Worm (Caenorhabditis elegans) whole organism, L1 larva: Measurements from ENCODE around the gene F44B9.9.
A peak's percentile ranks its signal among the peaks of the same experiment; 100 is the strongest.

Experiments
- C04F5.9 ChIP-seq: sonication (generic microtip); optimal IDR thresholded peaks from 2 replicates; lab custom pipeline; 2016; ENCODE audit warnings: missing genetic modification characterization, missing compliant biosample characterization
- C16A3.4 ChIP-seq: fragments of 150-350 bp; optimal IDR thresholded peaks from 2 replicates; lab custom pipeline; 2014; ENCODE audit warnings: missing biosample characterization, missing genetic modification characterization
- alr-1 ChIP-seq: fragments of 200-800 bp; sonication (Bioruptor generic); optimal IDR thresholded peaks from 2 replicates; lab custom pipeline; 2018; ENCODE audit warnings: borderline replicate concordance, mild to moderate bottlenecking, missing genetic modification characterization, missing compliant biosample characterization
- aly-2 ChIP-seq: fragments of 150-350 bp; optimal IDR thresholded peaks from 2 replicates; lab custom pipeline; 2014; ENCODE audit warnings: missing biosample characterization, missing genetic modification characterization
- ceh-8 ChIP-seq: fragments of 200-800 bp; sonication (Bioruptor generic); optimal IDR thresholded peaks from 2 replicates; lab custom pipeline; 2018; ENCODE audit warnings: mild to moderate bottlenecking, missing genetic modification characterization, moderate library complexity, missing compliant biosample characterization
- ceh-82 ChIP-seq, 3 experiments: fragments of 150-350 bp in 1 of 3; sonication (generic microtip) in 2 of 3; optimal IDR thresholded peaks; 2 replicates each; lab custom pipeline; 2014 to 2017; ENCODE audit warnings: missing biosample characterization in 3 of 3, missing genetic modification characterization in 3 of 3
- ceh-88 ChIP-seq: fragments of 200-800 bp; sonication (Bioruptor generic); IDR thresholded peaks from 2 replicates; pipeline ENCODE4 v1.3.6; 2022; ENCODE audit warnings: missing genetic modification characterization, missing compliant biosample characterization
- ces-1 ChIP-seq: fragments of 150-350 bp; optimal IDR thresholded peaks from 2 replicates; lab custom pipeline; 2014; ENCODE audit warnings: missing biosample characterization, missing genetic modification reagents, missing genetic modification characterization
- dpl-1 ChIP-seq, 3 experiments: fragments of 150-350 bp in 2 of 3; sonication (generic microtip) in 1 of 3; optimal IDR thresholded peaks; 2 replicates each; lab custom pipeline; 2014 to 2017; ENCODE audit warnings: missing biosample characterization in 3 of 3, missing genetic modification characterization in 3 of 3, missing genetic modification reagents in 3 of 3
- dsc-1 ChIP-seq: sonication (generic microtip); optimal IDR thresholded peaks from 2 replicates; lab custom pipeline; 2016; ENCODE audit warnings: mild to moderate bottlenecking, missing genetic modification characterization, missing compliant biosample characterization
- efl-1 ChIP-seq, 4 experiments: fragments of 150-350 bp; optimal IDR thresholded peaks in 3 of 4; peaks in 1 of 4; 1 replicate in 1 of 4; 2 replicates in 3 of 4; lab custom pipeline; 2014; ENCODE audit warnings: missing biosample characterization in 2 of 4, missing genetic modification characterization in 2 of 4, missing genetic modification reagents in 2 of 4
- efl-3 ChIP-seq: fragments of 200-800 bp; sonication (Bioruptor generic); optimal IDR thresholded peaks from 2 replicates; lab custom pipeline; 2018; ENCODE audit warnings: mild to moderate bottlenecking, missing genetic modification characterization, missing compliant biosample characterization
- egl-13 ChIP-seq: sonication (generic microtip); optimal IDR thresholded peaks from 2 replicates; lab custom pipeline; 2016; ENCODE audit warnings: missing genotype, missing genetic modification reagents, missing genetic modification characterization, missing compliant biosample characterization
- egl-27 ChIP-seq, 2 experiments: fragments of 150-350 bp in 1 of 2; sonication (generic microtip); optimal IDR thresholded peaks; 3 replicates each; lab custom pipeline; 2017 to 2018; ENCODE audit warnings: missing biosample characterization in 2 of 2, missing genetic modification characterization in 2 of 2, missing genetic modification reagents in 2 of 2
- fkh-10 ChIP-seq: sonication (generic microtip); optimal IDR thresholded peaks from 2 replicates; lab custom pipeline; 2017; ENCODE audit warnings: missing biosample characterization, missing genetic modification reagents, missing genetic modification characterization
- fkh-8 ChIP-seq: sonication (generic microtip); optimal IDR thresholded peaks from 2 replicates; lab custom pipeline; 2016; ENCODE audit warnings: mild to moderate bottlenecking, missing genetic modification characterization, missing compliant biosample characterization
- grh-1 ChIP-seq: fragments of 200-800 bp; sonication (Bioruptor generic); IDR thresholded peaks from 2 replicates; pipeline ENCODE4 v1.3.6; 2022; ENCODE audit warnings: missing genetic modification reagents, missing genetic modification characterization, missing compliant biosample characterization
- hpl-2 ChIP-seq: fragments of 150-350 bp; optimal IDR thresholded peaks from 2 replicates; lab custom pipeline; 2014; ENCODE audit warnings: missing biosample characterization, missing genetic modification reagents, missing genetic modification characterization
- isw-1 ChIP-seq: fragments of 200-800 bp; sonication (Bioruptor generic); IDR thresholded peaks from 2 replicates; pipeline ENCODE4 v1.3.6; 2022; ENCODE audit warnings: missing genetic modification characterization, missing compliant biosample characterization
- jun-1 ChIP-seq: fragments of 150-350 bp; optimal IDR thresholded peaks from 2 replicates; lab custom pipeline; 2014; ENCODE audit warnings: missing biosample characterization, missing genetic modification reagents, missing genetic modification characterization
- lin-13 ChIP-seq: fragments of 150-350 bp; optimal IDR thresholded peaks from 2 replicates; lab custom pipeline; 2014; ENCODE audit warnings: missing biosample characterization, missing genetic modification reagents, missing genetic modification characterization
- lin-15B ChIP-seq: fragments of 150-350 bp; sonication (generic microtip); optimal IDR thresholded peaks from 3 replicates; lab custom pipeline; 2014; ENCODE audit warnings: missing biosample characterization, missing genetic modification characterization
- lin-35 ChIP-seq, 2 experiments: fragments of 150-350 bp; optimal IDR thresholded peaks; 2 replicates each; lab custom pipeline; 2014; ENCODE audit warnings: missing biosample characterization in 2 of 2, missing genetic modification characterization in 2 of 2, missing genetic modification reagents in 2 of 2
- lin-39 ChIP-seq: fragments of 150-350 bp; optimal IDR thresholded peaks from 2 replicates; lab custom pipeline; 2014; ENCODE audit warnings: missing biosample characterization, missing genetic modification reagents, missing genetic modification characterization
- lsy-2 ChIP-seq, 2 experiments: fragments of 150-350 bp; optimal IDR thresholded peaks; 2 replicates each; lab custom pipeline; 2014; ENCODE audit warnings: missing biosample characterization in 2 of 2, missing genetic modification characterization in 2 of 2
- mab-9 ChIP-seq: fragments of 200-800 bp; sonication (Bioruptor generic); IDR thresholded peaks from 2 replicates; pipeline ENCODE4 v1.3.6; 2022; ENCODE audit warnings: missing genetic modification reagents, missing genetic modification characterization, missing compliant biosample characterization
- mep-1 ChIP-seq: fragments of 150-350 bp; optimal IDR thresholded peaks from 2 replicates; lab custom pipeline; 2014; ENCODE audit warnings: missing biosample characterization, missing genetic modification characterization
- nhr-12 ChIP-seq: sonication (generic microtip); optimal IDR thresholded peaks from 2 replicates; lab custom pipeline; 2017; ENCODE audit warnings: missing biosample characterization, missing genetic modification characterization
- nhr-19 ChIP-seq: fragments of 200-800 bp; sonication (Bioruptor generic); conservative IDR thresholded peaks from 2 replicates; pipeline ENCODE4 v1.3.6; 2022; ENCODE audit warnings: missing genetic modification characterization, missing compliant biosample characterization
- nhr-28 ChIP-seq: fragments of 150-350 bp; optimal IDR thresholded peaks from 2 replicates; lab custom pipeline; 2014; ENCODE audit warnings: missing biosample characterization, missing genetic modification characterization
- nhr-71 ChIP-seq: sonication (generic microtip); optimal IDR thresholded peaks from 2 replicates; lab custom pipeline; 2016; ENCODE audit warnings: mild to moderate bottlenecking, missing genetic modification characterization, moderate library complexity, missing compliant biosample characterization
- nhr-76 ChIP-seq: sonication (generic microtip); optimal IDR thresholded peaks from 2 replicates; lab custom pipeline; 2017; ENCODE audit warnings: missing biosample characterization, missing genetic modification characterization
- pax-3 ChIP-seq: fragments of 200-800 bp; sonication (Bioruptor generic); optimal IDR thresholded peaks from 2 replicates; lab custom pipeline; 2018; ENCODE audit warnings: mild to moderate bottlenecking, missing genetic modification characterization, moderate library complexity, missing compliant biosample characterization
- snu-23 ChIP-seq: sonication (generic microtip); optimal IDR thresholded peaks from 2 replicates; lab custom pipeline; 2016; ENCODE audit warnings: missing genetic modification characterization, missing compliant biosample characterization
- sox-4 ChIP-seq: sonication (generic microtip); optimal IDR thresholded peaks from 2 replicates; lab custom pipeline; 2016; ENCODE audit warnings: missing genetic modification characterization, missing compliant biosample characterization
- sptf-1 ChIP-seq: fragments of 150-350 bp; optimal IDR thresholded peaks from 2 replicates; lab custom pipeline; 2014; ENCODE audit warnings: missing biosample characterization, missing genetic modification characterization
- sup-37 ChIP-seq: fragments of 200-800 bp; sonication (Bioruptor generic); optimal IDR thresholded peaks from 2 replicates; lab custom pipeline; 2018; ENCODE audit warnings: mild to moderate bottlenecking, missing genetic modification characterization, missing compliant biosample characterization
- swsn-7 ChIP-seq: sonication (generic microtip); optimal IDR thresholded peaks from 2 replicates; lab custom pipeline; 2016; ENCODE audit warnings: missing genetic modification characterization, missing compliant biosample characterization
- tlp-1 ChIP-seq: fragments of 150-350 bp; optimal IDR thresholded peaks from 2 replicates; lab custom pipeline; 2014; ENCODE audit warnings: missing biosample characterization, missing genetic modification characterization
- unc-130 ChIP-seq: fragments of 150-350 bp; optimal IDR thresholded peaks from 2 replicates; lab custom pipeline; 2017; ENCODE audit warnings: missing biosample characterization, missing genetic modification characterization, inconsistent platforms
- zag-1 ChIP-seq: fragments of 150-350 bp; optimal IDR thresholded peaks from 2 replicates; lab custom pipeline; 2014; ENCODE audit warnings: missing biosample characterization, missing genetic modification characterization
- ztf-11 ChIP-seq, 2 experiments: sonication (generic microtip); optimal IDR thresholded peaks; 2 replicates each; lab custom pipeline; 2016 to 2017; ENCODE audit warnings: missing genetic modification characterization in 2 of 2, missing biosample characterization in 1 of 2, missing compliant biosample characterization in 1 of 2
- ztf-4 ChIP-seq: fragments of 150-350 bp; optimal IDR thresholded peaks from 2 replicates; lab custom pipeline; 2014; ENCODE audit warnings: missing biosample characterization, missing genetic modification characterization

Gene F44B9.9

ce11 chrIII:8009769-8010168, 21.1 kb downstream of the F44B9.9 start, which contains the start of gene cit-1.1 (continued):
- TF ChIP-seq ces-1, result no peak
- TF ChIP-seq aly-2 (tag; lab: Kevin White, UChicago), result no peak
- TF ChIP-seq hpl-2 (GFP tag; lab: Kevin White, UChicago), result no peak
- TF ChIP-seq lin-13 (GFP tag; lab: Kevin White, UChicago), result no peak
- no peak for TF ChIP-seq tlp-1 (tag; lab: Kevin White, UChicago)
- TF ChIP-seq lin-39 (tag; lab: Kevin White, UChicago), result no peak
- TF ChIP-seq snu-23 (GFP tag; lab: Kevin White, UChicago), result no peak
- no peak for TF ChIP-seq egl-27 (tag; optimal IDR thresholded peaks at IDR 0.05; lab: Kevin White, UChicago)
- peak in 2 of 3 experiments; percentile 7 to 18 for TF ChIP-seq ceh-82 (tag; optimal IDR thresholded peaks at IDR 0.05; lab: Kevin White, UChicago)
- no peak for TF ChIP-seq nhr-19
- no peak for TF ChIP-seq pax-3
- no peak for TF ChIP-seq nhr-28 (tag; lab: Kevin White, UChicago)
- TF ChIP-seq dpl-1 (GFP tag; optimal IDR thresholded peaks at IDR 0.05; lab: Kevin White, UChicago), result peak in 2 of 3 experiments; percentile 33 to 49
- peak; percentile 37 to 52 for TF ChIP-seq efl-1 (optimal IDR thresholded peaks at IDR 0.05; lab: Kevin White, UChicago)
- TF ChIP-seq efl-1 (GFP tag; optimal IDR thresholded peaks at IDR 0.05 in 1 of 2; lab: Kevin White, UChicago), result peak in 1 of 2 experiments; percentile 44
- TF ChIP-seq swsn-7, result no peak
- TF ChIP-seq efl-3 (GFP tag; lab: Kevin White, UChicago), result no peak
- TF ChIP-seq ztf-11 (tag; optimal IDR thresholded peaks at IDR 0.05; lab: Kevin White, UChicago), result no peak
- no peak for TF ChIP-seq fkh-10 (GFP tag; lab: Kevin White, UChicago)
- no peak for TF ChIP-seq isw-1
- TF ChIP-seq unc-130, result no peak
- peak; percentile 37 for TF ChIP-seq C16A3.4 (tag; lab: Kevin White, UChicago)
- no peak for TF ChIP-seq alr-1 (tag; lab: Kevin White, UChicago)
- TF ChIP-seq C04F5.9 (tag; lab: Kevin White, UChicago), result no peak
- no peak for TF ChIP-seq nhr-71 (tag; lab: Kevin White, UChicago)

- no peak for TF ChIP-seq fkh-8 (tag; lab: Kevin White, UChicago)
- no peak for TF ChIP-seq egl-27 (tag; optimal IDR thresholded peaks at IDR 0.05; lab: Kevin White, UChicago)
- no peak for TF ChIP-seq tlp-1 (tag; lab: Kevin White, UChicago)
- no peak for TF ChIP-seq sptf-1 (tag; lab: Kevin White, UChicago)
- TF ChIP-seq ztf-4 (tag; lab: Kevin White, UChicago), result no peak
- no peak for TF ChIP-seq mab-9 (GFP tag; lab: Robert Waterston, UW)
- TF ChIP-seq ces-1, result no peak
- no peak for TF ChIP-seq alr-1 (tag; lab: Kevin White, UChicago)
- no peak for TF ChIP-seq jun-1
- TF ChIP-seq ceh-8 (GFP tag; lab: Kevin White, UChicago), result no peak
- TF ChIP-seq egl-13 (tag; lab: Kevin White, UChicago), result no peak
- TF ChIP-seq hpl-2 (GFP tag; lab: Kevin White, UChicago), result no peak
- no peak for TF ChIP-seq unc-130
- no peak for TF ChIP-seq grh-1
These were observed 26.8 kb downstream of the F44B9.9 start, which contains the start of gene C06G4.6 for ce11 chrIII:8004091-8004490. Gene C06G4.6 (plus strand): TSS chrIII:8004391.

- TF ChIP-seq nhr-12 (tag; lab: Kevin White, UChicago) (no peak), dsc-1 (tag; lab: Kevin White, UChicago) (peak; percentile 97)
These were observed 29.3 kb downstream of the F44B9.9 start for ce11 chrIII:8001557-8001956.

ce11 chrIII:7997447-7998046, 33.3 kb downstream of the F44B9.9 start:
- TF ChIP-seq mep-1 (tag; lab: Kevin White, UChicago), result no peak
- TF ChIP-seq lin-35 (GFP tag; optimal IDR thresholded peaks at IDR 0.05; lab: Kevin White, UChicago), result no peak
- TF ChIP-seq ceh-88, result no peak
- no peak for TF ChIP-seq ztf-4 (tag; lab: Kevin White, UChicago)
- no peak for TF ChIP-seq lin-39 (tag; lab: Kevin White, UChicago)
- TF ChIP-seq lin-15B (tag; lab: Kevin White, UChicago), result no peak
- TF ChIP-seq lsy-2 (tag; optimal IDR thresholded peaks at IDR 0.05; lab: Kevin White, UChicago), result no peak
- TF ChIP-seq zag-1 (tag; lab: Kevin White, UChicago), result no peak
- no peak for TF ChIP-seq jun-1
- no peak for TF ChIP-seq sox-4
- no peak for TF ChIP-seq nhr-76 (tag; lab: Kevin White, UChicago)
- TF ChIP-seq sup-37 (GFP tag; lab: Kevin White, UChicago), result no peak
